Worm (Caenorhabditis elegans) whole organism, L1 larva: ENCODE measurements around the gene Y55D9A.2.

Experiments
- C04F5.9 ChIP-seq: sonication (generic microtip); optimal IDR thresholded peaks from 2 replicates; lab custom pipeline; 2016; ENCODE audit warnings: missing genetic modification characterization, missing compliant biosample characterization
- C34B4.2 ChIP-seq: sonication (generic microtip); optimal IDR thresholded peaks from 2 replicates; lab custom pipeline; 2017; ENCODE audit warnings: mild to moderate bottlenecking, missing genetic modification characterization, missing compliant biosample characterization
- F16B12.6 ChIP-seq: fragments of 150-350 bp; optimal IDR thresholded peaks from 2 replicates; lab custom pipeline; 2014; ENCODE audit warnings: missing biosample characterization, missing genetic modification characterization
- alr-1 ChIP-seq: fragments of 200-800 bp; sonication (Bioruptor generic); optimal IDR thresholded peaks from 2 replicates; lab custom pipeline; 2018; ENCODE audit warnings: borderline replicate concordance, mild to moderate bottlenecking, missing genetic modification characterization, missing compliant biosample characterization
- aly-2 ChIP-seq: fragments of 150-350 bp; optimal IDR thresholded peaks from 2 replicates; lab custom pipeline; 2014; ENCODE audit warnings: missing biosample characterization, missing genetic modification characterization
- ama-1 ChIP-seq: fragments of 150-350 bp; optimal IDR thresholded peaks from 2 replicates; lab custom pipeline; 2014
- ceh-8 ChIP-seq: fragments of 200-800 bp; sonication (Bioruptor generic); optimal IDR thresholded peaks from 2 replicates; lab custom pipeline; 2018; ENCODE audit warnings: mild to moderate bottlenecking, missing genetic modification characterization, moderate library complexity, missing compliant biosample characterization
- ceh-82 ChIP-seq, 3 experiments: fragments of 150-350 bp in 1 of 3; sonication (generic microtip) in 2 of 3; optimal IDR thresholded peaks; 2 replicates each; lab custom pipeline; 2014 to 2017; ENCODE audit warnings: missing biosample characterization in 3 of 3, missing genetic modification characterization in 3 of 3
- ceh-88 ChIP-seq: fragments of 200-800 bp; sonication (Bioruptor generic); IDR thresholded peaks from 2 replicates; pipeline ENCODE4 v1.3.6; 2022; ENCODE audit warnings: missing genetic modification characterization, missing compliant biosample characterization
- ceh-90 ChIP-seq: sonication (generic microtip); optimal IDR thresholded peaks from 2 replicates; lab custom pipeline; 2016; ENCODE audit warnings: missing genetic modification characterization, missing compliant biosample characterization
- ces-1 ChIP-seq: fragments of 150-350 bp; optimal IDR thresholded peaks from 2 replicates; lab custom pipeline; 2014; ENCODE audit warnings: missing biosample characterization, missing genetic modification reagents, missing genetic modification characterization
- dpl-1 ChIP-seq, 3 experiments: fragments of 150-350 bp in 2 of 3; sonication (generic microtip) in 1 of 3; optimal IDR thresholded peaks; 2 replicates each; lab custom pipeline; 2014 to 2017; ENCODE audit warnings: missing biosample characterization in 3 of 3, missing genetic modification characterization in 3 of 3, missing genetic modification reagents in 3 of 3
- efl-1 ChIP-seq, 4 experiments: fragments of 150-350 bp; optimal IDR thresholded peaks in 3 of 4; peaks in 1 of 4; 1 replicate in 1 of 4; 2 replicates in 3 of 4; lab custom pipeline; 2014; ENCODE audit warnings: missing biosample characterization in 2 of 4, missing genetic modification characterization in 2 of 4, missing genetic modification reagents in 2 of 4
- efl-3 ChIP-seq: fragments of 200-800 bp; sonication (Bioruptor generic); optimal IDR thresholded peaks from 2 replicates; lab custom pipeline; 2018; ENCODE audit warnings: mild to moderate bottlenecking, missing genetic modification characterization, missing compliant biosample characterization
- egl-13 ChIP-seq: sonication (generic microtip); optimal IDR thresholded peaks from 2 replicates; lab custom pipeline; 2016; ENCODE audit warnings: missing genotype, missing genetic modification reagents, missing genetic modification characterization, missing compliant biosample characterization
- elt-3 ChIP-seq, 6 experiments: fragments of 150-350 bp in 1 of 6; sonication (generic microtip); optimal IDR thresholded peaks; 2 replicates each; lab custom pipeline; 2017 to 2018; ENCODE audit warnings: missing biosample characterization in 6 of 6, missing genetic modification characterization in 6 of 6, inconsistent platforms in 1 of 6
- ets-5 ChIP-seq: fragments of 200-800 bp; sonication (Bioruptor generic); IDR thresholded peaks from 2 replicates; pipeline ENCODE4 v1.3.6; 2022; ENCODE audit warnings: missing genetic modification characterization, missing compliant biosample characterization
- fkh-10 ChIP-seq: sonication (generic microtip); optimal IDR thresholded peaks from 2 replicates; lab custom pipeline; 2017; ENCODE audit warnings: missing biosample characterization, missing genetic modification reagents, missing genetic modification characterization
- fkh-4 ChIP-seq: sonication (generic microtip); optimal IDR thresholded peaks from 2 replicates; lab custom pipeline; 2016; ENCODE audit warnings: missing compliant biosample characterization, missing genetic modification characterization, borderline replicate concordance
- fkh-8 ChIP-seq: sonication (generic microtip); optimal IDR thresholded peaks from 2 replicates; lab custom pipeline; 2016; ENCODE audit warnings: mild to moderate bottlenecking, missing genetic modification characterization, missing compliant biosample characterization
- fos-1 ChIP-seq: fragments of 150-350 bp; optimal IDR thresholded peaks from 2 replicates; lab custom pipeline; 2014; ENCODE audit warnings: missing biosample characterization, missing genetic modification characterization
- hlh-4 ChIP-seq: sonication (generic microtip); optimal IDR thresholded peaks from 2 replicates; lab custom pipeline; 2016; ENCODE audit warnings: mild to moderate bottlenecking, missing genetic modification characterization, missing compliant biosample characterization
- isw-1 ChIP-seq: fragments of 200-800 bp; sonication (Bioruptor generic); IDR thresholded peaks from 2 replicates; pipeline ENCODE4 v1.3.6; 2022; ENCODE audit warnings: missing genetic modification characterization, missing compliant biosample characterization
- jun-1 ChIP-seq: fragments of 150-350 bp; optimal IDR thresholded peaks from 2 replicates; lab custom pipeline; 2014; ENCODE audit warnings: missing biosample characterization, missing genetic modification reagents, missing genetic modification characterization
- lin-14 ChIP-seq: fragments of 200-800 bp; sonication (Bioruptor generic); optimal IDR thresholded peaks from 2 replicates; lab custom pipeline; 2018; ENCODE audit warnings: mild to moderate bottlenecking, missing genetic modification characterization, moderate library complexity, missing compliant biosample characterization
- lin-15B ChIP-seq: fragments of 150-350 bp; sonication (generic microtip); optimal IDR thresholded peaks from 3 replicates; lab custom pipeline; 2014; ENCODE audit warnings: missing biosample characterization, missing genetic modification characterization
- lsy-2 ChIP-seq, 2 experiments: fragments of 150-350 bp; optimal IDR thresholded peaks; 2 replicates each; lab custom pipeline; 2014; ENCODE audit warnings: missing biosample characterization in 2 of 2, missing genetic modification characterization in 2 of 2
- nhr-11 ChIP-seq: fragments of 150-350 bp; optimal IDR thresholded peaks from 2 replicates; lab custom pipeline; 2014; ENCODE audit warnings: missing biosample characterization, missing genetic modification characterization
- nhr-12 ChIP-seq: sonication (generic microtip); optimal IDR thresholded peaks from 2 replicates; lab custom pipeline; 2017; ENCODE audit warnings: missing biosample characterization, missing genetic modification characterization
- nhr-19 ChIP-seq: fragments of 200-800 bp; sonication (Bioruptor generic); conservative IDR thresholded peaks from 2 replicates; pipeline ENCODE4 v1.3.6; 2022; ENCODE audit warnings: missing genetic modification characterization, missing compliant biosample characterization
- nhr-76 ChIP-seq: sonication (generic microtip); optimal IDR thresholded peaks from 2 replicates; lab custom pipeline; 2017; ENCODE audit warnings: missing biosample characterization, missing genetic modification characterization
- nhr-77 ChIP-seq: fragments of 150-350 bp; optimal IDR thresholded peaks from 2 replicates; lab custom pipeline; 2014; ENCODE audit warnings: missing biosample characterization, missing genetic modification characterization
- nhr-90 ChIP-seq: sonication (generic microtip); optimal IDR thresholded peaks from 2 replicates; lab custom pipeline; 2016; ENCODE audit warnings: mild to moderate bottlenecking, missing genetic modification characterization, missing compliant biosample characterization; ENCODE audit not compliant: poor library complexity
- rnt-1 ChIP-seq: sonication (generic microtip); optimal IDR thresholded peaks from 2 replicates; lab custom pipeline; 2016; ENCODE audit warnings: mild to moderate bottlenecking, missing genetic modification characterization, moderate library complexity, missing compliant biosample characterization
- sptf-1 ChIP-seq: fragments of 150-350 bp; optimal IDR thresholded peaks from 2 replicates; lab custom pipeline; 2014; ENCODE audit warnings: missing biosample characterization, missing genetic modification characterization
- sup-37 ChIP-seq: fragments of 200-800 bp; sonication (Bioruptor generic); optimal IDR thresholded peaks from 2 replicates; lab custom pipeline; 2018; ENCODE audit warnings: mild to moderate bottlenecking, missing genetic modification characterization, missing compliant biosample characterization
- swsn-7 ChIP-seq: sonication (generic microtip); optimal IDR thresholded peaks from 2 replicates; lab custom pipeline; 2016; ENCODE audit warnings: missing genetic modification characterization, missing compliant biosample characterization
- tlp-1 ChIP-seq: fragments of 150-350 bp; optimal IDR thresholded peaks from 2 replicates; lab custom pipeline; 2014; ENCODE audit warnings: missing biosample characterization, missing genetic modification characterization
- xbp-1 ChIP-seq: sonication (generic microtip); optimal IDR thresholded peaks from 2 replicates; lab custom pipeline; 2016; ENCODE audit warnings: missing genetic modification characterization, missing compliant biosample characterization
- zag-1 ChIP-seq: fragments of 150-350 bp; optimal IDR thresholded peaks from 2 replicates; lab custom pipeline; 2014; ENCODE audit warnings: missing biosample characterization, missing genetic modification characterization
- zip-4 ChIP-seq: fragments of 200-800 bp; sonication (Bioruptor generic); optimal IDR thresholded peaks from 2 replicates; lab custom pipeline; 2018; ENCODE audit warnings: mild to moderate bottlenecking, missing genetic modification characterization, moderate library complexity, missing compliant biosample characterization
- ztf-4 ChIP-seq: fragments of 150-350 bp; optimal IDR thresholded peaks from 2 replicates; lab custom pipeline; 2014; ENCODE audit warnings: missing biosample characterization, missing genetic modification characterization

The Y55D9A.2 gene

ce11 chrIV:12651570-12651969 is 46.3 kb upstream of the Y55D9A.2 start (continued):
- peak; percentile 74 for TF ChIP-seq zag-1 (tag; lab: Kevin White, UChicago)
- peak in 1 of 3 experiments; percentile 57 for TF ChIP-seq dpl-1 (GFP tag; optimal IDR thresholded peaks at IDR 0.05; lab: Kevin White, UChicago)
- TF ChIP-seq swsn-7 (tag; lab: Kevin White, UChicago), result peak; percentile 57
- TF ChIP-seq lin-14 (GFP tag; lab: Kevin White, UChicago), result peak; percentile 95
- TF ChIP-seq nhr-12 (tag; lab: Kevin White, UChicago), result no peak
- TF ChIP-seq rnt-1 (tag; lab: Kevin White, UChicago), result no peak
- TF ChIP-seq fkh-10 (GFP tag; lab: Kevin White, UChicago), result peak; percentile 80
- TF ChIP-seq ceh-90 (tag; lab: Kevin White, UChicago), result no peak
- TF ChIP-seq C04F5.9 (tag; lab: Kevin White, UChicago), result no peak
- TF ChIP-seq sptf-1 (tag; lab: Kevin White, UChicago), result no peak
- TF ChIP-seq ces-1, result no peak
- no peak for TF ChIP-seq C34B4.2 (tag; lab: Kevin White, UChicago)
- peak; percentile 60 to 64 for TF ChIP-seq efl-1 (optimal IDR thresholded peaks at IDR 0.05; lab: Kevin White, UChicago)
- peak in 1 of 2 experiments; percentile 32 for TF ChIP-seq efl-1 (GFP tag; optimal IDR thresholded peaks at IDR 0.05 in 1 of 2; lab: Kevin White, UChicago)
- no peak for TF ChIP-seq ztf-4 (tag; lab: Kevin White, UChicago)
- peak; percentile 46 for TF ChIP-seq aly-2
- TF ChIP-seq ceh-82 (tag; optimal IDR thresholded peaks at IDR 0.05; lab: Kevin White, UChicago), result peak; percentile 0 to 56 (median 1)
- TF ChIP-seq egl-13 (tag; lab: Kevin White, UChicago), result peak; percentile 42
- TF ChIP-seq alr-1 (tag; lab: Kevin White, UChicago), result no peak
- TF ChIP-seq nhr-11, result no peak
- no peak for TF ChIP-seq F16B12.6 (tag; lab: Kevin White, UChicago)
- no peak for TF ChIP-seq zip-4
- TF ChIP-seq nhr-77 (tag; lab: Kevin White, UChicago), result peak; percentile 32
- no peak for TF ChIP-seq nhr-90 (tag; lab: Kevin White, UChicago)
- TF ChIP-seq elt-3 (tag; optimal IDR thresholded peaks at IDR 0.05; lab: Kevin White, UChicago), result no peak
- TF ChIP-seq isw-1 (GFP tag; lab: Robert Waterston, UW), result peak; percentile 37
- TF ChIP-seq xbp-1 (tag; lab: Kevin White, UChicago), result peak; percentile 31
- TF ChIP-seq fkh-4 (tag; lab: Kevin White, UChicago), result no peak
- no peak for TF ChIP-seq ceh-88 (GFP tag; lab: Robert Waterston, UW)
- TF ChIP-seq ets-5 (GFP tag; lab: Robert Waterston, UW), result no peak
- TF ChIP-seq tlp-1 (tag; lab: Kevin White, UChicago), result no peak
- TF ChIP-seq lsy-2 (tag; optimal IDR thresholded peaks at IDR 0.05; lab: Kevin White, UChicago), result peak; percentile 51 to 74
- no peak for TF ChIP-seq ama-1 (lab: Kevin White, UChicago)
- no peak for TF ChIP-seq sup-37
- TF ChIP-seq lin-15B, result no peak
- TF ChIP-seq ceh-8 (GFP tag; lab: Kevin White, UChicago), result no peak
- TF ChIP-seq hlh-4 (tag; lab: Kevin White, UChicago), result no peak
- TF ChIP-seq jun-1 (tag; lab: Kevin White, UChicago), result no peak
- TF ChIP-seq nhr-19, result no peak
- no peak for TF ChIP-seq nhr-76
- peak; percentile 31 for TF ChIP-seq fos-1 (tag; lab: Kevin White, UChicago)
- TF ChIP-seq efl-3 (GFP tag; lab: Kevin White, UChicago), result no peak

- TF ChIP-seq fkh-8 (tag; lab: Kevin White, UChicago) (no peak), efl-1 (optimal IDR thresholded peaks at IDR 0.05; lab: Kevin White, UChicago) (no peak), efl-1 (GFP tag; optimal IDR thresholded peaks at IDR 0.05 in 1 of 2; lab: Kevin White, UChicago) (peak in 1 of 2 experiments; percentile 77)
These were observed 45.4 kb upstream of the Y55D9A.2 start for ce11 chrIV:12650597-12650996.
